Fruit fly (Drosophila melanogaster) whole organism, embryonic: Measurements from ENCODE around the gene Dok.

Source experiments
- ATbp ChIP-seq: fragments of 200-800 bp; sonication (Bioruptor generic); optimal IDR thresholded peaks from 2 replicates; lab custom pipeline; 2017; ENCODE audit warnings: missing biosample characterization, mild to moderate bottlenecking, missing genetic modification characterization, missing genetic modification reagents
- Bgb ChIP-seq: fragments of 200-800 bp; sonication (Bioruptor generic); IDR thresholded peaks from 2 replicates; pipeline ENCODE4 v1.3.6; 2022; ENCODE audit warnings: missing biosample characterization, missing genetic modification characterization; ENCODE audit not compliant: partially characterized antibody
- CG10209 ChIP-seq: fragments of 200-800 bp; sonication (Bioruptor generic); optimal IDR thresholded peaks from 3 replicates; lab custom pipeline; 2017; ENCODE audit warnings: missing biosample characterization, mild to moderate bottlenecking, missing genetic modification characterization, missing genetic modification reagents
- CG11085 ChIP-seq: fragments of 200-800 bp; sonication (Bioruptor generic); IDR thresholded peaks from 2 replicates; pipeline ENCODE4 v1.3.6; 2022; ENCODE audit warnings: missing biosample characterization, missing genetic modification characterization
- CG11093 ChIP-seq: fragments of 200-800 bp; sonication (Bioruptor generic); IDR thresholded peaks from 3 replicates; pipeline ENCODE4 v1.3.6; 2022; ENCODE audit warnings: missing biosample characterization, missing genetic modification characterization
- CG12659 ChIP-seq: fragments of 200-800 bp; sonication (Bioruptor generic); optimal IDR thresholded peaks from 3 replicates; lab custom pipeline; 2017; ENCODE audit warnings: mild to moderate bottlenecking, missing biosample characterization, missing genetic modification reagents, missing genetic modification characterization
- CG12744 ChIP-seq: fragments of 200-800 bp; sonication (Bioruptor generic); optimal IDR thresholded peaks from 2 replicates; lab custom pipeline; 2016; ENCODE audit warnings: missing biosample characterization, missing genetic modification characterization
- CG12769 ChIP-seq: fragments of 200-800 bp; sonication (Bioruptor generic); optimal IDR thresholded peaks from 2 replicates; lab custom pipeline; 2019; ENCODE audit warnings: missing biosample characterization, mild to moderate bottlenecking, missing genetic modification characterization, moderate library complexity
- CG13123 ChIP-seq: fragments of 200-800 bp; sonication (Bioruptor generic); optimal IDR thresholded peaks from 2 replicates; lab custom pipeline; 2016; ENCODE audit warnings: missing biosample characterization, missing genetic modification characterization
- CG14860 ChIP-seq: fragments of 200-800 bp; sonication (Bioruptor generic); IDR thresholded peaks from 3 replicates; pipeline ENCODE4 v1.3.6; 2022; ENCODE audit warnings: missing biosample characterization, missing genetic modification characterization; ENCODE audit not compliant: partially characterized antibody
- CG15269 ChIP-seq: fragments of 200-800 bp; sonication (Bioruptor generic); optimal IDR thresholded peaks from 2 replicates; lab custom pipeline; 2018; ENCODE audit warnings: missing biosample characterization, mild to moderate bottlenecking, missing genetic modification characterization, moderate library complexity
- CG1602 ChIP-seq: fragments of 200-800 bp; sonication (Bioruptor generic); optimal IDR thresholded peaks from 3 replicates; lab custom pipeline; 2016; ENCODE audit warnings: missing biosample characterization, missing genetic modification characterization
- CG1603 ChIP-seq: fragments of 200-800 bp; sonication (Bioruptor generic); optimal IDR thresholded peaks from 2 replicates; lab custom pipeline; 2019; ENCODE audit warnings: missing biosample characterization, mild to moderate bottlenecking, missing genetic modification characterization, moderate library complexity
- CG17568 ChIP-seq: fragments of 200-800 bp; sonication (Bioruptor generic); optimal IDR thresholded peaks from 2 replicates; lab custom pipeline; 2018; ENCODE audit warnings: missing biosample characterization, mild to moderate bottlenecking, missing genetic modification characterization, moderate library complexity
- CG18599 ChIP-seq: fragments of 200-800 bp; sonication (Bioruptor generic); optimal IDR thresholded peaks from 3 replicates; lab custom pipeline; 2017; ENCODE audit warnings: missing biosample characterization, missing genetic modification characterization, mild to moderate bottlenecking, moderate library complexity, missing genetic modification reagents
- CG31365 ChIP-seq: fragments of 200-800 bp; sonication (Bioruptor generic); optimal IDR thresholded peaks from 2 replicates; lab custom pipeline; 2018; ENCODE audit warnings: missing biosample characterization, mild to moderate bottlenecking, missing genetic modification characterization
- CG31441 ChIP-seq: fragments of 200-800 bp; sonication (Bioruptor generic); IDR thresholded peaks from 2 replicates; pipeline ENCODE4 v1.3.6; 2022; ENCODE audit warnings: missing biosample characterization, missing genetic modification characterization
- CG4730 ChIP-seq: fragments of 200-800 bp; sonication (Bioruptor generic); IDR thresholded peaks from 2 replicates; pipeline ENCODE4 v1.3.6; 2022; ENCODE audit warnings: missing biosample characterization, missing genetic modification characterization
- CG6689 ChIP-seq: fragments of 200-800 bp; sonication (Bioruptor generic); IDR thresholded peaks from 2 replicates; pipeline ENCODE4 v1.3.6; 2022; ENCODE audit warnings: missing biosample characterization, missing genetic modification characterization
- CG6791 ChIP-seq: fragments of 200-800 bp; sonication (Bioruptor generic); IDR thresholded peaks from 3 replicates; pipeline ENCODE4 v1.3.6; 2022; ENCODE audit warnings: missing biosample characterization, missing genetic modification characterization; ENCODE audit not compliant: partially characterized antibody
- CG8290 ChIP-seq, 3 experiments: fragments of 200-800 bp; sonication (Bioruptor generic); optimal IDR thresholded peaks; 2 replicates each; lab custom pipeline; 2016 to 2019; ENCODE audit warnings: missing biosample characterization in 3 of 3, missing genetic modification characterization in 3 of 3, mild to moderate bottlenecking in 2 of 3, moderate library complexity in 1 of 3
- CG8944 ChIP-seq: fragments of 200-800 bp; sonication (Bioruptor generic); optimal IDR thresholded peaks from 3 replicates; lab custom pipeline; 2016; ENCODE audit warnings: missing biosample characterization, missing genetic modification characterization
- Hand ChIP-seq: fragments of 200-800 bp; sonication (Bioruptor generic); optimal IDR thresholded peaks from 2 replicates; lab custom pipeline; 2017; ENCODE audit warnings: mild to moderate bottlenecking, missing biosample characterization, missing genetic modification reagents, missing genetic modification characterization
- Hey ChIP-seq: fragments of 200-800 bp; sonication (Bioruptor generic); optimal IDR thresholded peaks from 3 replicates; lab custom pipeline; 2018; ENCODE audit warnings: missing biosample characterization, mild to moderate bottlenecking, missing genetic modification characterization
- HmgD ChIP-seq: fragments of 200-800 bp; sonication (Bioruptor generic); optimal IDR thresholded peaks from 3 replicates; lab custom pipeline; 2016; ENCODE audit warnings: missing biosample characterization, missing genetic modification characterization
- Hr78 ChIP-seq, 2 experiments: fragments of 200-800 bp in 1 of 2; fragments of >200 bp in 1 of 2; sonication (Bioruptor generic) in 1 of 2; optimal IDR thresholded peaks; 2 replicates each; lab custom pipeline; 2017 to 2019; ENCODE audit warnings: missing biosample characterization in 2 of 2, missing genetic modification characterization in 2 of 2, mild to moderate bottlenecking in 1 of 2, moderate library complexity in 1 of 2
- Hsf ChIP-seq: fragments of 200-800 bp; sonication (Bioruptor generic); optimal IDR thresholded peaks from 3 replicates; lab custom pipeline; 2016; ENCODE audit warnings: missing biosample characterization, missing genetic modification characterization
- Lhr ChIP-seq: fragments of 200-800 bp; sonication (Bioruptor generic); optimal IDR thresholded peaks from 3 replicates; lab custom pipeline; 2017; ENCODE audit warnings: mild to moderate bottlenecking, missing biosample characterization, missing genetic modification reagents, missing genetic modification characterization
- PHDP ChIP-seq: fragments of 200-800 bp; sonication (Bioruptor generic); optimal IDR thresholded peaks from 3 replicates; lab custom pipeline; 2018; ENCODE audit warnings: missing biosample characterization, mild to moderate bottlenecking, missing genetic modification characterization, moderate library complexity
- Taf1 ChIP-seq: fragments of 200-800 bp; sonication (Bioruptor generic); IDR thresholded peaks from 2 replicates; pipeline ENCODE4 v1.3.6; 2022; ENCODE audit warnings: missing biosample characterization, missing genetic modification characterization
- Xrp1 ChIP-seq: fragments of 200-800 bp; sonication (Bioruptor generic); IDR thresholded peaks from 2 replicates; pipeline ENCODE4 v1.3.6; 2022; ENCODE audit warnings: missing biosample characterization, missing genetic modification characterization
- ab ChIP-seq: fragments of 200-800 bp; sonication (Bioruptor generic); optimal IDR thresholded peaks from 2 replicates; lab custom pipeline; 2016; ENCODE audit warnings: missing biosample characterization, missing genetic modification characterization
- aop ChIP-seq: fragments of 200-800 bp; sonication (Bioruptor generic); IDR thresholded peaks from 2 replicates; pipeline ENCODE4 v1.3.6; 2022; ENCODE audit warnings: missing biosample characterization, missing genetic modification characterization
- gsb-n ChIP-seq: fragments of 200-800 bp; sonication (Bioruptor generic); optimal IDR thresholded peaks from 3 replicates; lab custom pipeline; 2018; ENCODE audit warnings: missing biosample characterization, mild to moderate bottlenecking, missing genetic modification characterization
- hkb ChIP-seq, 2 experiments: fragments of 200-800 bp in 1 of 2; fragments of >200 bp in 1 of 2; sonication (Bioruptor generic) in 1 of 2; IDR thresholded peaks in 1 of 2; optimal IDR thresholded peaks in 1 of 2; 2 replicates each; pipeline versions ENCODE4 v1.3.6 to Lab custom; 2017 to 2022; ENCODE audit warnings: missing biosample characterization in 1 of 2, missing genetic modification characterization in 1 of 2
- klu ChIP-seq: fragments of 200-800 bp; sonication (Bioruptor generic); IDR thresholded peaks from 2 replicates; pipeline ENCODE4 v1.3.6; 2022; ENCODE audit warnings: missing biosample characterization, missing genetic modification characterization
- kni ChIP-seq: fragments of 200-800 bp; sonication (Bioruptor generic); optimal IDR thresholded peaks from 3 replicates; lab custom pipeline; 2017; ENCODE audit warnings: mild to moderate bottlenecking, missing biosample characterization, missing genetic modification reagents, missing genetic modification characterization
- maf-S ChIP-seq: fragments of 200-800 bp; sonication (Bioruptor generic); optimal IDR thresholded peaks from 2 replicates; lab custom pipeline; 2016; ENCODE audit warnings: missing biosample characterization, missing genetic modification characterization
- phol ChIP-seq: fragments of 200-800 bp; sonication (Bioruptor generic); optimal IDR thresholded peaks from 3 replicates; lab custom pipeline; 2018; ENCODE audit warnings: missing biosample characterization, mild to moderate bottlenecking, missing genetic modification characterization, moderate library complexity
- psq ChIP-seq: fragments of 200-800 bp; sonication (Bioruptor generic); optimal IDR thresholded peaks from 2 replicates; lab custom pipeline; 2017; ENCODE audit warnings: missing biosample characterization, missing genetic modification characterization
- pzg ChIP-seq: fragments of 200-800 bp; sonication (Bioruptor generic); optimal IDR thresholded peaks from 3 replicates; lab custom pipeline; 2018; ENCODE audit warnings: missing biosample characterization, mild to moderate bottlenecking, missing genetic modification characterization, moderate library complexity
- shn ChIP-seq: fragments of 200-800 bp; sonication (Bioruptor generic); optimal IDR thresholded peaks from 3 replicates; lab custom pipeline; 2016; ENCODE audit warnings: missing biosample characterization, missing genetic modification characterization
- zfh1 ChIP-seq: fragments of 200-800 bp; sonication (Bioruptor generic); IDR thresholded peaks from 3 replicates; pipeline ENCODE4 v1.3.6; 2022; ENCODE audit warnings: missing biosample characterization, missing genetic modification characterization

The Dok gene

dm6 chrX:7285995-7286985, 37.7 kb upstream of the Dok start, which contains the start of gene CG2059 (continued):
- TF ChIP-seq CG10209 (GFP tag; lab: Kevin White, UChicago) = peak; percentile 46
- peak; percentile 53 for TF ChIP-seq maf-S (GFP tag; lab: Kevin White, UChicago)
- TF ChIP-seq phol (tag; lab: Kevin White, UChicago) = peak; percentile 94
- TF ChIP-seq CG6689 (GFP tag; lab: Robert Waterston, UW) = peak; percentile 45; the same call in 1 of the 2 replicates
- no peak for TF ChIP-seq hkb (optimal IDR thresholded peaks at IDR 0.05; lab: Kevin White, UChicago)
- peak; percentile 32; the same call in 1 of the 2 replicates for TF ChIP-seq hkb (GFP tag; IDR thresholded peaks at IDR 0.05; lab: Robert Waterston, UW)
- TF ChIP-seq zfh1 (GFP tag; lab: Robert Waterston, UW) = peak; percentile 57; the same call in 2 of the 3 replicates

dm6 chrX:7290811-7291515, 33.1 kb upstream of the Dok start, which contains the start of gene unc-119:
Gene unc-119 (minus strand): TSS chrX:7291298.
- no peak for TF ChIP-seq CG13123 (GFP tag; lab: Kevin White, UChicago)
- peak; percentile 23 for TF ChIP-seq CG8290 (GFP tag; optimal IDR thresholded peaks at IDR 0.05; lab: Kevin White, UChicago)
- peak in 1 of 2 experiments; percentile 70 for TF ChIP-seq CG8290 (tag; optimal IDR thresholded peaks at IDR 0.05; lab: Kevin White, UChicago)
- peak; percentile 25 for TF ChIP-seq CG12769 (tag; lab: Kevin White, UChicago)
- TF ChIP-seq CG12659 = peak; percentile 69
- peak; percentile 96 for TF ChIP-seq CG1603 (tag; lab: Kevin White, UChicago)
- no peak for TF ChIP-seq CG17568 (GFP tag; lab: Kevin White, UChicago)
- TF ChIP-seq CG8944 (GFP tag; lab: Kevin White, UChicago) = no peak
- TF ChIP-seq klu (GFP tag; lab: Robert Waterston, UW) = no peak
- TF ChIP-seq CG18599 = no peak
- no peak for TF ChIP-seq psq (GFP tag; lab: Kevin White, UChicago)
- no peak for TF ChIP-seq ATbp (GFP tag; lab: Kevin White, UChicago)
- TF ChIP-seq CG15269 (tag; lab: Kevin White, UChicago) = no peak
- no peak for TF ChIP-seq aop (GFP tag; lab: Robert Waterston, UW)
- TF ChIP-seq CG1602 (GFP tag; lab: Kevin White, UChicago) = no peak
- TF ChIP-seq CG11093 (GFP tag; lab: Robert Waterston, UW) = no peak
- TF ChIP-seq pzg = peak; percentile 93
- TF ChIP-seq PHDP (tag; lab: Kevin White, UChicago) = no peak
- no peak for TF ChIP-seq CG11085 (GFP tag; lab: Robert Waterston, UW)
- TF ChIP-seq Hsf (GFP tag; lab: Kevin White, UChicago) = no peak
- TF ChIP-seq ab (GFP tag; lab: Kevin White, UChicago) = no peak
- TF ChIP-seq Hand (GFP tag; lab: Kevin White, UChicago) = no peak
- no peak for TF ChIP-seq Hr78 (GFP tag; optimal IDR thresholded peaks at IDR 0.05; lab: Kevin White, UChicago)
- no peak for TF ChIP-seq Taf1 (GFP tag; lab: Robert Waterston, UW)
- no peak for TF ChIP-seq CG31365 (tag; lab: Kevin White, UChicago)
- no peak for TF ChIP-seq CG4730 (GFP tag; lab: Robert Waterston, UW)
- TF ChIP-seq HmgD (GFP tag; lab: Kevin White, UChicago) = peak; percentile 47
- TF ChIP-seq Bgb = peak; percentile 83
- TF ChIP-seq gsb-n (tag; lab: Kevin White, UChicago) = peak; percentile 16
- TF ChIP-seq CG12744 (GFP tag; lab: Kevin White, UChicago) = no peak
- TF ChIP-seq Lhr (GFP tag; lab: Kevin White, UChicago) = peak; percentile 61
- no peak for TF ChIP-seq kni
- no peak for TF ChIP-seq Xrp1 (GFP tag; lab: Robert Waterston, UW)
- TF ChIP-seq CG31441 = no peak
- peak; percentile 77; the same call in 1 of the 3 replicates for TF ChIP-seq CG6791 (GFP tag; lab: Robert Waterston, UW)
- 0 out of 3 replicates have a peak, but pooled peaks have one; percentile 36 for TF ChIP-seq CG14860 (GFP tag; lab: Robert Waterston, UW)
- TF ChIP-seq shn (GFP tag; lab: Kevin White, UChicago) = no peak
- TF ChIP-seq Hey = no peak
